Worm (Caenorhabditis elegans) whole organism, young adult: ENCODE measurements around the gene C08B6.6.
A peak's percentile ranks its signal among the peaks of the same experiment; 100 is the strongest.

ENCODE experiments used
- B0336.3 ChIP-seq: fragments of 200-800 bp; sonication (Bioruptor generic); IDR thresholded peaks from 2 replicates; pipeline ENCODE4 v1.3.6; 2022; ENCODE audit warnings: missing genetic modification characterization, missing compliant biosample characterization
- C06A6.2 ChIP-seq: fragments of 200-800 bp; sonication (Bioruptor generic); conservative IDR thresholded peaks from 2 replicates; pipeline ENCODE4 v1.3.6; 2022; ENCODE audit warnings: missing genetic modification characterization, missing compliant biosample characterization
- F10E7.11 ChIP-seq: sonication (generic microtip); optimal IDR thresholded peaks from 2 replicates; lab custom pipeline; 2017; ENCODE audit warnings: mild to moderate bottlenecking, missing genetic modification characterization, moderate library complexity, missing compliant biosample characterization
- F22D6.2 ChIP-seq: sonication (generic microtip); optimal IDR thresholded peaks from 2 replicates; lab custom pipeline; 2016; ENCODE audit warnings: mild to moderate bottlenecking, missing genetic modification characterization, missing compliant biosample characterization
- F55B11.4 ChIP-seq: sonication (generic microtip); optimal IDR thresholded peaks from 2 replicates; lab custom pipeline; 2016; ENCODE audit warnings: missing compliant biosample characterization, missing genetic modification characterization, borderline replicate concordance; ENCODE audit not compliant: insufficient read depth
- F57C9.4 ChIP-seq: sonication (generic microtip); optimal IDR thresholded peaks from 2 replicates; lab custom pipeline; 2017; ENCODE audit warnings: mild to moderate bottlenecking, missing genetic modification characterization, missing compliant biosample characterization
- Y56A3A.18 ChIP-seq: fragments of 200-800 bp; sonication (Bioruptor generic); IDR thresholded peaks from 2 replicates; pipeline ENCODE4 v1.3.6; 2022; ENCODE audit warnings: missing genetic modification reagents, missing genetic modification characterization, missing compliant biosample characterization
- ZK185.1 ChIP-seq: sonication (generic microtip); optimal IDR thresholded peaks from 2 replicates; lab custom pipeline; 2016; ENCODE audit warnings: mild to moderate bottlenecking, missing genetic modification characterization, missing compliant biosample characterization; ENCODE audit not compliant: poor library complexity, severe bottlenecking
- akir-1 ChIP-seq: fragments of 200-800 bp; sonication (Bioruptor generic); optimal IDR thresholded peaks from 2 replicates; lab custom pipeline; 2018; ENCODE audit warnings: mild to moderate bottlenecking, missing genetic modification characterization, moderate library complexity, missing compliant biosample characterization
- atf-7 ChIP-seq: sonication (generic microtip); optimal IDR thresholded peaks from 2 replicates; lab custom pipeline; 2017; ENCODE audit warnings: mild to moderate bottlenecking, missing genetic modification characterization, missing compliant biosample characterization
- cebp-1 ChIP-seq, 2 experiments: fragments of 200-800 bp in 1 of 2; sonication (Bioruptor generic) in 1 of 2; sonication (generic microtip) in 1 of 2; IDR thresholded peaks in 1 of 2; optimal IDR thresholded peaks in 1 of 2; 2 replicates each; pipeline versions ENCODE4 v1.3.6 to Lab custom; 2017 to 2022; ENCODE audit warnings: missing compliant biosample characterization in 2 of 2, missing genetic modification characterization in 2 of 2, mild to moderate bottlenecking in 1 of 2, missing genetic modification reagents in 1 of 2, moderate library complexity in 1 of 2
- dpff-1 ChIP-seq: sonication (generic microtip); optimal IDR thresholded peaks from 2 replicates; lab custom pipeline; 2017; ENCODE audit warnings: mild to moderate bottlenecking, missing genetic modification characterization, missing compliant biosample characterization
- dpl-1 ChIP-seq: fragments of 150-350 bp; optimal IDR thresholded peaks from 2 replicates; lab custom pipeline; 2014; ENCODE audit warnings: missing biosample characterization, missing genetic modification reagents, missing genetic modification characterization
- egl-18 ChIP-seq: fragments of 200-800 bp; sonication (Bioruptor generic); IDR thresholded peaks from 2 replicates; pipeline ENCODE4 v1.3.6; 2022; ENCODE audit warnings: missing genetic modification reagents, missing genetic modification characterization, missing compliant biosample characterization
- ets-4 ChIP-seq: fragments of 200-800 bp; sonication (Bioruptor generic); optimal IDR thresholded peaks from 2 replicates; lab custom pipeline; 2018; ENCODE audit warnings: mild to moderate bottlenecking, missing genetic modification characterization, missing compliant biosample characterization
- fkh-3 ChIP-seq: sonication (generic microtip); optimal IDR thresholded peaks from 2 replicates; lab custom pipeline; 2016; ENCODE audit warnings: mild to moderate bottlenecking, missing genetic modification characterization, missing compliant biosample characterization
- hrde-1 ChIP-seq: sonication (generic microtip); optimal IDR thresholded peaks from 2 replicates; lab custom pipeline; 2016; ENCODE audit warnings: missing genetic modification characterization, mild to moderate bottlenecking, missing compliant biosample characterization, moderate library complexity, missing genotype, missing genetic modification reagents, borderline replicate concordance
- lin-35 ChIP-seq, 3 experiments: fragments of 150-350 bp in 2 of 3; sonication (generic microtip) in 1 of 3; optimal IDR thresholded peaks; 2 replicates each; lab custom pipeline; 2014 to 2018; ENCODE audit warnings: missing biosample characterization in 3 of 3, missing genetic modification characterization in 3 of 3, missing genetic modification reagents in 3 of 3
- lin-40 ChIP-seq: sonication (generic microtip); optimal IDR thresholded peaks from 2 replicates; lab custom pipeline; 2016; ENCODE audit warnings: missing genetic modification characterization, mild to moderate bottlenecking, missing compliant biosample characterization, missing genotype, missing genetic modification reagents
- lir-1 ChIP-seq: fragments of 200-800 bp; sonication (Bioruptor generic); conservative IDR thresholded peaks from 2 replicates; pipeline ENCODE4 v1.3.6; 2022; ENCODE audit warnings: missing genetic modification reagents, missing genetic modification characterization, missing compliant biosample characterization
- madf-10 ChIP-seq: sonication (generic microtip); optimal IDR thresholded peaks from 2 replicates; lab custom pipeline; 2016; ENCODE audit warnings: mild to moderate bottlenecking, missing genetic modification characterization, missing compliant biosample characterization
- nhr-90 ChIP-seq: sonication (generic microtip); optimal IDR thresholded peaks from 2 replicates; lab custom pipeline; 2016; ENCODE audit warnings: missing genotype, mild to moderate bottlenecking, missing genetic modification characterization, missing compliant biosample characterization
- pbrm-1 ChIP-seq: fragments of 200-800 bp; sonication (Bioruptor generic); IDR thresholded peaks from 2 replicates; pipeline ENCODE4 v1.3.6; 2022; ENCODE audit warnings: missing genetic modification reagents, missing genetic modification characterization, missing compliant biosample characterization
- rpc-1 ChIP-seq, 2 experiments: fragments of 150-350 bp in 1 of 2; sonication (generic microtip) in 1 of 2; optimal IDR thresholded peaks; 2 replicates each; lab custom pipeline; 2014 to 2018; ENCODE audit warnings: missing biosample characterization in 1 of 2, missing genetic modification characterization in 1 of 2, missing genetic modification reagents in 1 of 2, missing genotype in 1 of 2
- snpc-1.3 ChIP-seq: sonication (generic microtip); optimal IDR thresholded peaks from 2 replicates; lab custom pipeline; 2017; ENCODE audit warnings: missing genetic modification characterization, mild to moderate bottlenecking, missing compliant biosample characterization, antibody characterized with exemption, moderate library complexity, missing genotype, missing genetic modification reagents; ENCODE audit not compliant: insufficient read depth
- unc-130 ChIP-seq: sonication (generic microtip); optimal IDR thresholded peaks from 2 replicates; lab custom pipeline; 2016; ENCODE audit warnings: missing genetic modification reagents, missing genetic modification characterization, missing compliant biosample characterization
- xnd-1 ChIP-seq: sonication (generic microtip); optimal IDR thresholded peaks from 2 replicates; lab custom pipeline; 2016; ENCODE audit warnings: missing genotype, missing genetic modification reagents, missing genetic modification characterization, missing compliant biosample characterization
- zim-3 ChIP-seq: sonication (generic microtip); optimal IDR thresholded peaks from 2 replicates; lab custom pipeline; 2017; ENCODE audit warnings: mild to moderate bottlenecking, missing genetic modification characterization, moderate library complexity, missing compliant biosample characterization
- ztf-18 ChIP-seq: sonication (generic microtip); optimal IDR thresholded peaks from 2 replicates; lab custom pipeline; 2016; ENCODE audit warnings: missing genotype, mild to moderate bottlenecking, missing genetic modification characterization, missing compliant biosample characterization

C08B6.6 gene

DNA sequence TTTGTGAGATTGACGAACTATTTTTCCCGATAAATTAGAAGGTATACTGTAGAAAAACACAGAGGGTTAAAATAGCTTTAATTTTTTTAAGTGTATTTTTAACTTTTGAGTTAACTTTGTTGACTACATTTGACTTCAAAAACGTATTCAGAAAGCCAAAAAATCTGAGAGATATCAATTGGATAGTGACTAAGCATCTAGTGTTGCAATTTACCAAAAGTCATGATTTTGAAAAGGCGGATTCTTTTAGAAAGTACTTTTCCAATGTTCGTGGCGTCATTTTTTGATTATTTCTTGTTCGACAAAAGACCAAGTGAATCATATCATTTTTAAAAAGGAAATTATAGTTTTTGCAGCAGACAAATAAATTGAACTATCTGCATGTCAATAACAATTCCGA, 45.4 kb downstream of the C08B6.6 start:
- TF ChIP-seq Y56A3A.18 (no peak), F22D6.2 (tag; lab: Kevin White, UChicago) (no peak), lir-1 (no peak), nhr-90 (no peak), rpc-1 (optimal IDR thresholded peaks at IDR 0.05; lab: Kevin White, UChicago) (no peak), rpc-1 (tag; optimal IDR thresholded peaks at IDR 0.05; lab: Kevin White, UChicago) (no peak), pbrm-1 (GFP tag; lab: Robert Waterston, UW) (no peak), unc-130 (GFP tag; lab: Kevin White, UChicago) (no peak), F55B11.4 (tag; lab: Kevin White, UChicago) (no peak), lin-35 (GFP tag; optimal IDR thresholded peaks at IDR 0.05; lab: Kevin White, UChicago) (peak in 1 of 3 experiments; percentile 18), C06A6.2 (GFP tag; lab: Robert Waterston, UW) (no peak), lin-40 (peak; percentile 5), cebp-1 (GFP tag; IDR thresholded peaks at IDR 0.05; lab: Robert Waterston, UW) (no peak), cebp-1 (tag; optimal IDR thresholded peaks at IDR 0.05; lab: Kevin White, UChicago) (peak; percentile 1)

DNA sequence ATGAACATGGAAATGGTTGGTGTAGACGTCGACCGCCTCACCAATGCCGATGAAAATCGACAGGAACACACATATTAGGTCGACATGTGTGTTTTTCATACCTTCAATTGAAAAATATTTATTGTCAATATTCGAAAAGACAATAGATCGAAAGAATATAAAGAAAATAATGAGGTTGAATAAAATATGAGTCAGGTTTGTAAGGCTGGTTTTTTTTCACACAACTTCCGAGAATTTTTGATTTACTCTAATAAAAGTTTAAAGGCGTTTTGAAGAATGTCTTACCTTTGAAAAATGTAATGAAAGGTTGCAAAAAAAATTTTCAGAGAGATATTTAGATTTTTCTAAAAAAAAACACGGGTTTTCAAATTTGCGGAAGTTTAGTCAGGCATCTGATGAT, 50.2 kb downstream of the C08B6.6 start, which contains the start of gene egl-3:
TSS of gene egl-3 (minus strand) at position 101 of the 400 bp plus-strand sequence.
- TF ChIP-seq akir-1 (GFP tag; lab: Kevin White, UChicago) (no peak), hrde-1 (tag; lab: Kevin White, UChicago) (no peak), dpl-1 (GFP tag; lab: Kevin White, UChicago) (no peak), ets-4 (GFP tag; lab: Kevin White, UChicago) (no peak), egl-18 (GFP tag; lab: Robert Waterston, UW) (no peak), F10E7.11 (tag; lab: Kevin White, UChicago) (no peak), F57C9.4 (no peak), B0336.3 (GFP tag; lab: Robert Waterston, UW) (no peak), fkh-3 (tag; lab: Kevin White, UChicago) (no peak), xnd-1 (tag; lab: Kevin White, UChicago) (no peak), F22D6.2 (tag; lab: Kevin White, UChicago) (no peak), zim-3 (no peak), atf-7 (no peak), dpff-1 (tag; lab: Kevin White, UChicago) (no peak), ztf-18 (tag; lab: Kevin White, UChicago) (no peak), ZK185.1 (tag; lab: Kevin White, UChicago) (no peak), madf-10 (no peak), snpc-1.3 (tag; lab: Kevin White, UChicago) (no peak)
- TF ChIP-seq, all 124 proteins: peak for 0
